Fruit fly (Drosophila melanogaster) whole organism, embryonic: ENCODE results near the gene ZAP3.

Source experiments
- CG10543 ChIP-seq: fragments of 200-800 bp; sonication (Bioruptor generic); optimal IDR thresholded peaks from 3 replicates; lab custom pipeline; 2017; ENCODE audit warnings: missing biosample characterization, mild to moderate bottlenecking, missing genetic modification characterization, moderate library complexity
- CG12236 ChIP-seq: fragments of 200-800 bp; sonication (Bioruptor generic); optimal IDR thresholded peaks from 2 replicates; lab custom pipeline; 2016; ENCODE audit warnings: missing biosample characterization, missing genetic modification characterization
- CG2678 ChIP-seq: fragments of 200-800 bp; sonication (Bioruptor generic); optimal IDR thresholded peaks from 3 replicates; lab custom pipeline; 2019; ENCODE audit warnings: missing biosample characterization, mild to moderate bottlenecking, missing genetic modification characterization, moderate library complexity
- CG8765 ChIP-seq: fragments of 200-800 bp; sonication (Bioruptor generic); IDR thresholded peaks from 2 replicates; pipeline ENCODE4 v1.3.6; 2022; ENCODE audit warnings: missing biosample characterization, missing genetic modification characterization
- CG9817 ChIP-seq: fragments of 200-800 bp; sonication (Bioruptor generic); optimal IDR thresholded peaks from 2 replicates; lab custom pipeline; 2018; ENCODE audit warnings: missing biosample characterization, mild to moderate bottlenecking, missing genetic modification characterization, moderate library complexity
- Dad ChIP-seq: fragments of 200-800 bp; sonication (Bioruptor generic); optimal IDR thresholded peaks from 3 replicates; lab custom pipeline; 2016; ENCODE audit warnings: missing biosample characterization, missing genetic modification characterization
- ewg ChIP-seq: fragments of 200-800 bp; sonication (Bioruptor generic); optimal IDR thresholded peaks from 3 replicates; lab custom pipeline; 2017; ENCODE audit warnings: mild to moderate bottlenecking, missing biosample characterization, missing genetic modification reagents, missing genetic modification characterization
- psq ChIP-seq: fragments of 200-800 bp; sonication (Bioruptor generic); optimal IDR thresholded peaks from 2 replicates; lab custom pipeline; 2017; ENCODE audit warnings: missing biosample characterization, missing genetic modification characterization
- sens ChIP-seq: fragments of 200-800 bp; sonication (Bioruptor generic); peaks from one replicate; lab custom pipeline; 2016; ENCODE audit warnings: missing biosample characterization, missing genetic modification characterization
- trem ChIP-seq: fragments of 200-800 bp; optimal IDR thresholded peaks from 3 replicates; lab custom pipeline; 2019; ENCODE audit warnings: missing biosample characterization, mild to moderate bottlenecking, missing genetic modification characterization, moderate library complexity

DNA sequence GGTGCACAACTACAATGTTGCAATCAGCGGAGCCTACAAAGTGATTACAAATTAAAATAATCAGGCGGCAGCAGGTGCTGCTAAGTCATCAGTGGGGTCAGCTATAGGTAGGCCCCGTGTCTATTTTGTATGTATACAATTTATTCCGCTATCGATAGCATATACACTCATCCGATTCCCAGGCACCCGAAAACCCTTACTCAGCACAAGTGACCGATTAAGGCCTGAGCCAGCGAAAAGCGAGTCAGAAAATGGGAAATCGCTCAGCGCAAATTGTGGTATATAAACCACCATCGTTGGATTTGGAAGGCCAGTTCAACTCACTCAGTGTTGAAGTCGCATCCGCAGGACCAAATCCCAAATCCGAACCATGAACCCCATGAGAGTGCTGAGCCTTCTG lies 28.7 kb downstream of the ZAP3 start, which contains the start of gene Yp1:
- TF ChIP-seq Dad (GFP tag; lab: Kevin White, UChicago) (no peak), CG12236 (GFP tag; lab: Kevin White, UChicago) (no peak), trem (tag; lab: Kevin White, UChicago) (no peak), CG9817 (no peak), CG10543 (GFP tag; lab: Kevin White, UChicago) (no peak), ewg (GFP tag; lab: Kevin White, UChicago) (no peak), CG2678 (no peak), CG8765 (GFP tag; lab: Robert Waterston, UW) (no peak), sens (GFP tag; lab: Kevin White, UChicago) (no peak), psq (GFP tag; lab: Kevin White, UChicago) (no peak)
